Fruit fly (Drosophila melanogaster) whole organism, wandering third instar larva: ENCODE results near the gene CG14866.

Experiments used
- Abd-B ChIP-seq: fragments of >200 bp; optimal IDR thresholded peaks from 2 replicates; lab custom pipeline; 2017; ENCODE audit warnings: missing biosample characterization, missing genetic modification characterization
- CG32264 ChIP-seq: fragments of 200-800 bp; sonication (Bioruptor generic); optimal IDR thresholded peaks from 2 replicates; lab custom pipeline; 2016; ENCODE audit warnings: missing biosample characterization, missing genetic modification characterization
- CrebA ChIP-seq: fragments of 200-800 bp; sonication (Bioruptor generic); optimal IDR thresholded peaks from 2 replicates; lab custom pipeline; 2016; ENCODE audit warnings: missing biosample characterization, mild to moderate bottlenecking, missing genetic modification characterization, borderline replicate concordance
- Dfd ChIP-seq: fragments of >200 bp; optimal IDR thresholded peaks from 2 replicates; lab custom pipeline; 2017; ENCODE audit warnings: missing biosample characterization, missing genetic modification characterization
- Dif ChIP-seq: fragments of 200-275, 200-300 bp; sonication (Bioruptor generic); optimal IDR thresholded peaks from 2 replicates; lab custom pipeline; 2018; ENCODE audit warnings: missing biosample characterization, missing genetic modification characterization; ENCODE audit not compliant: partially characterized antibody
- GATAd ChIP-seq: sonication (Bioruptor generic); optimal IDR thresholded peaks from 2 replicates; lab custom pipeline; 2016; ENCODE audit warnings: missing biosample characterization, missing genetic modification characterization
- HLH106 ChIP-seq: fragments of 200-800 bp; optimal IDR thresholded peaks from 3 replicates; lab custom pipeline; 2019; ENCODE audit warnings: missing biosample characterization, mild to moderate bottlenecking, missing genetic modification characterization, moderate library complexity
- Hnf4 ChIP-seq: fragments of 200-800 bp; sonication (Bioruptor generic); optimal IDR thresholded peaks from 2 replicates; lab custom pipeline; 2016; ENCODE audit warnings: missing biosample characterization, mild to moderate bottlenecking, missing genetic modification characterization
- Hr78 ChIP-seq: fragments of >200 bp; optimal IDR thresholded peaks from 2 replicates; lab custom pipeline; 2017; ENCODE audit warnings: missing biosample characterization, missing genetic modification characterization
- Hr83 ChIP-seq: fragments of 200-300 bp; sonication (Bioruptor generic); optimal IDR thresholded peaks from 2 replicates; lab custom pipeline; 2016; ENCODE audit warnings: missing biosample characterization, mild to moderate bottlenecking, missing genetic modification characterization, moderate library complexity; ENCODE audit not compliant: poor library complexity, severe bottlenecking
- Jra ChIP-seq: sonication (Bioruptor generic); optimal IDR thresholded peaks from 2 replicates; lab custom pipeline; 2016; ENCODE audit warnings: missing biosample characterization, missing genetic modification characterization
- Mio ChIP-seq: sonication (Bioruptor generic); optimal IDR thresholded peaks from 2 replicates; lab custom pipeline; 2016; ENCODE audit warnings: missing biosample characterization, missing genetic modification characterization
- Myc ChIP-seq: fragments of >200 bp; optimal IDR thresholded peaks from 2 replicates; lab custom pipeline; 2017
- N ChIP-seq: fragments of >200 bp; optimal IDR thresholded peaks from 2 replicates; lab custom pipeline; 2018; ENCODE audit warnings: missing biosample characterization, missing external identifiers, missing genetic modification characterization
- OdsH ChIP-seq: fragments of 200-800 bp; sonication (Bioruptor generic); optimal IDR thresholded peaks from 2 replicates; lab custom pipeline; 2016; ENCODE audit warnings: missing biosample characterization, mild to moderate bottlenecking, missing genetic modification characterization
- Rel ChIP-seq, 2 experiments: fragments of 200-800 bp; sonication (Bioruptor generic) in 1 of 2; optimal IDR thresholded peaks; 2 replicates in 1 of 2; 3 replicates in 1 of 2; lab custom pipeline; 2016 to 2019; ENCODE audit warnings: mild to moderate bottlenecking in 2 of 2, missing biosample characterization in 2 of 2, missing genetic modification characterization in 2 of 2, moderate library complexity in 1 of 2
- Sp1 ChIP-seq: fragments of 200-800 bp; sonication (Bioruptor generic); optimal IDR thresholded peaks from 3 replicates; lab custom pipeline; 2019; ENCODE audit warnings: missing biosample characterization, mild to moderate bottlenecking, missing genetic modification characterization, moderate library complexity
- Vsx2 ChIP-seq: fragments of 200-300, 225-300 bp; sonication (Bioruptor generic); optimal IDR thresholded peaks from 2 replicates; lab custom pipeline; 2018; ENCODE audit warnings: missing biosample characterization, missing genetic modification characterization; ENCODE audit not compliant: partially characterized antibody
- br ChIP-seq: fragments of 200-800 bp; sonication (Bioruptor generic); optimal IDR thresholded peaks from 2 replicates; lab custom pipeline; 2016; ENCODE audit warnings: missing biosample characterization, missing genetic modification characterization
- dl ChIP-seq, 2 experiments: fragments of 175-275, 200-275 bp in 1 of 2; fragments of 200-275 bp in 1 of 2; sonication (Bioruptor generic); optimal IDR thresholded peaks; lab custom pipeline; 2018; ENCODE audit warnings: mild to moderate bottlenecking in 2 of 2, missing biosample characterization in 2 of 2, missing genetic modification characterization in 2 of 2, moderate library complexity in 2 of 2; ENCODE audit not compliant: partially characterized antibody in 2 of 2, insufficient read depth in 1 of 2
- dmrt93B ChIP-seq: fragments of 200-800 bp; sonication (Bioruptor generic); optimal IDR thresholded peaks from 2 replicates; lab custom pipeline; 2018; ENCODE audit warnings: missing biosample characterization, mild to moderate bottlenecking, missing genetic modification characterization
- dsf ChIP-seq: sonication (Bioruptor generic); optimal IDR thresholded peaks from 2 replicates; lab custom pipeline; 2016; ENCODE audit warnings: missing biosample characterization, missing genetic modification characterization, borderline replicate concordance
- ey ChIP-seq: fragments of 200-800 bp; sonication (Bioruptor generic); optimal IDR thresholded peaks from 2 replicates; lab custom pipeline; 2016; ENCODE audit warnings: missing biosample characterization, missing genetic modification characterization
- foxo ChIP-seq, 2 experiments: fragments of 200-800 bp; sonication (Bioruptor generic); optimal IDR thresholded peaks; 2 replicates in 1 of 2; 3 replicates in 1 of 2; lab custom pipeline; 2016 to 2017; ENCODE audit warnings: missing biosample characterization in 2 of 2, missing genetic modification characterization in 2 of 2
- h ChIP-seq: fragments of 200-800 bp; sonication (Bioruptor generic); optimal IDR thresholded peaks from 3 replicates; lab custom pipeline; 2016; ENCODE audit warnings: missing biosample characterization, mild to moderate bottlenecking, missing genetic modification characterization
- jim ChIP-seq: fragments of 175-275, 200-325 bp; sonication (Bioruptor generic); optimal IDR thresholded peaks from 2 replicates; lab custom pipeline; 2016; ENCODE audit warnings: missing biosample characterization, mild to moderate bottlenecking, missing genetic modification characterization
- lola ChIP-seq: fragments of >200 bp; optimal IDR thresholded peaks from 2 replicates; lab custom pipeline; 2017; ENCODE audit warnings: missing biosample characterization, missing genetic modification characterization
- pan ChIP-seq: fragments of >200 bp; optimal IDR thresholded peaks from 2 replicates; lab custom pipeline; 2017
- psq ChIP-seq: fragments of 200-800 bp; sonication (Bioruptor generic); optimal IDR thresholded peaks from 3 replicates; lab custom pipeline; 2017; ENCODE audit warnings: missing biosample characterization, mild to moderate bottlenecking, missing genetic modification characterization, moderate library complexity
- sage ChIP-seq: fragments of 200-800 bp; sonication (Bioruptor generic); optimal IDR thresholded peaks from 2 replicates; lab custom pipeline; 2016; ENCODE audit warnings: missing biosample characterization, mild to moderate bottlenecking, missing genetic modification characterization
- sv ChIP-seq: fragments of 200-800 bp; sonication (Bioruptor generic); optimal IDR thresholded peaks from 3 replicates; lab custom pipeline; 2016; ENCODE audit warnings: missing biosample characterization, missing genetic modification characterization
- tai ChIP-seq: sonication (Bioruptor generic); optimal IDR thresholded peaks from 2 replicates; lab custom pipeline; 2016; ENCODE audit warnings: missing biosample characterization, missing genetic modification characterization
- usp ChIP-seq: fragments of >200 bp; optimal IDR thresholded peaks from 2 replicates; lab custom pipeline; 2017; ENCODE audit warnings: missing biosample characterization, missing genetic modification characterization
- woc ChIP-seq: sonication (Bioruptor generic); optimal IDR thresholded peaks from 2 replicates; lab custom pipeline; 2016; ENCODE audit warnings: missing biosample characterization, mild to moderate bottlenecking, missing genetic modification characterization

CG14866 gene

DNA sequence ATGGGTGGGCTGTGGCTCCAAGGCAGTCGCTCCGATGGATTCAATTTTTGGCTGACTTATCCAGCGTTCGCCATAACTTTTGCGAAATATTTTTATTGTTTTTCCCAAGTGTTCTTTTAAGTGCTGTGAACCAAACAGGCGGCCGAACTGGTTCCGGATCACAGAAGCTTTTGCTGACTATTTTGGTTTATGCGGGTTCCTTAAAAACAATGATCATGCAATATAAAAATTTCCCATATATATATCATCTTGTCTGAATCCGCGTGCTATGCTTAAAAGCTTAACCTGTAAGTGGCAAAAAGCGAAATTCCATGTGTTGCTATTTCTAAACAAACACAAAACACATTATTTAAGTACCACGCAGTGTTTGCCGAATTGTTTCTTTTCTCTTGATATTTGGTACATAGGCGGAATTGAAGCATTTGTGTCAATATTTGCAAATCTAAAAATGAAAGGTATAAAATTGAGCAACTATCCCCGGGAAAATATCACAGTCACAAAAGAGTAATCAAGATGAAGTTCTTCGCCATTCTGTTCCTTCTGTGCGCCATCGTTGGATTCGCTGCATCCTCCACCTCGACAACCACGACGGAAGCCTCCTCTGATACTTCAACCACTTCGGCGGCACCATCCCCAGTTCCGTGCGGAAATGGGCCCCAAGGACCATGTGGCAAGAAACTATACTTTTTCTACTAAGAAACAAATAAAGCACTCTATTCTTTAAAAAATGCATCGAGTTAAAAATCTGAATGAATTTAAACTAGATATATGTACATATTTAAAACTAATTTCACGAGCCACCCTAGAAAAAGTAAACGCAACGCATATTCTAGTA is 3.9 kb downstream of the CG14866 start, which contains the start of the genes CG6276 and CG44040 (continued):
- TF ChIP-seq N (GFP tag; lab: Kevin White, UChicago): no peak
- peak; percentile 45 for TF ChIP-seq Hr83 (GFP tag; lab: Kevin White, UChicago)
- no peak for TF ChIP-seq tai
- TF ChIP-seq pan (lab: Kevin White, UChicago): no peak
- TF ChIP-seq Myc (lab: Kevin White, UChicago): peak; percentile 20
- no peak for TF ChIP-seq usp (GFP tag; lab: Kevin White, UChicago)

DNA sequence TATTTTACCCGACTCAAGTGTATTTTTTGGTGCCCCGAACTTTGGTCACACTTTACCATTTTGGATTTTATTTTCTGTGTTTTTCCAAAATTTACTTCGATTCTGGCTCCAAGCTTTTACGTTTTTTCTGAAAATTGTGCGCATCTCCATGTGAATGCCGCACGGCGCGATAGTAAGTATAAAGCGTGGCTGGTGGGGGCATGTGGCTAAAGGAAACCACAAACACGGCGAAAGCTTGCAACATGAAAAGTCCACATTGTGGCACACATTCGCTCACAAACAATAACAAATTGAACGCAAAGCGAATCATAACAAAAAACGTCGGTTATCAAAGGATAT is 4.4 kb downstream of the CG14866 start, which contains the start of gene ear:
Gene ear (plus strand): TSS at position 10 of the 339 bp plus-strand sequence.
- TF ChIP-seq Vsx2 (no peak), Rel (GFP tag; optimal IDR thresholded peaks at IDR 0.05; lab: Kevin White, UChicago) (no peak), Rel (tag; optimal IDR thresholded peaks at IDR 0.05; lab: Kevin White, UChicago) (peak; percentile 14)

DNA sequence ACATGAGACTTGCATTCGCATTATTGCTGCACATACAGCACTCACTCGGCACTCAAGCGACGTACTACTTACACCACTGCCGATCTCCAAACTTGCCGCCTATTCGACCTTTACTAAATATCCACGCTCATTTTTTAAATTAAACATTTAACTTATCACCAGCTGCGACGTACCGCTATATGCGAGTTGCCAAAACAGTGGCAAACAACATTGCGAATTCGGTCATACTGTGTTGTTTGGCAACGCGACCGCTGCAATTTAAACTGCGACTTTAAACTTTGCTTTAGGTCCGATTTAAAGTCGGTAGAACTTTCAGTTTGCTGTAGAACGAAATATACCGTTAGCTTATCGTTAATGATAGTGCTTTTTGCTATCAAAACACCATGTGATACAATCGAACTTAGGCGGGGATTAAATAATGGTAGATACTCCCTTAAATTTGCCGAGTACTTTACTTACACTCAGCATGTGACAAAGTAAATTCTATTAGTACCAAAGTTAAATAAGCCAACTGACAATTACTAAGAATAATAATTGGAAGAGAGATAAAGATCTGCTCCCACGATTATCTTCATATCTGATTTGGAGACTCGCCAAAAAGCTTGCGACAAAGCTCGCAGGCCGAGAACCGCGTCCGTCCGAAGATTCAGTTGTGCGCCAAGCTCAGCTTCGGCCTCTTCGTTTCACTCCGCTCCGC is 12.0 kb downstream of the CG14866 start, which contains the start of the genes CG6236 and ea:
Gene CG6236 (minus strand): TSS at position 187 of the 697 bp plus-strand sequence.
Gene ea (plus strand): TSS at position 647 of the 697 bp plus-strand sequence.
- TF ChIP-seq pan (lab: Kevin White, UChicago) (no peak), Dfd (GFP tag; lab: Kevin White, UChicago) (no peak), Myc (lab: Kevin White, UChicago) (peak; percentile 66)

DNA sequence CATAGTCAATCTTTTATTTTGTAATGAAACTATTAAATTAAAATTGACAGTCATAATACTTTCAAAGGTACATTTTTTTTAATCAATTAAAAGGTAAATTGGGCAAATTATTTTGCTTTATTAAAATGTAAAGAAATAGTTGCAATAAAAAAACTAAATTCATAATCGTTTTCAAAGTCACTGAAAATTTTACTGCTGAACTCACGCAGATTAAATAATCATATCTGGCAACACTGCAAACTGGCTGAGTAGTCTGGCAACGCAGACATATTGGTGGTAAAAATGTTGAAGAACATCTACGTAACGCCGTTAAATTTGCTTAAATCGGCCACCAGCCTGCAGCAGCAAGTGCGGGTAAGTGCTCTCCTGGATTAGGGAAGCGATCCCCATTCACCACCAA is 14.2 kb downstream of the CG14866 start, which contains the start of gene mRpL9:
Gene mRpL9 (plus strand): TSS at position 267 of the 400 bp plus-strand sequence.
- no peak for TF ChIP-seq sage (GFP tag; lab: Kevin White, UChicago)
- TF ChIP-seq usp (GFP tag; lab: Kevin White, UChicago): no peak
- no peak for TF ChIP-seq sv
- no peak for TF ChIP-seq Hnf4 (GFP tag; lab: Kevin White, UChicago)
- peak; percentile 57 for TF ChIP-seq HLH106
- TF ChIP-seq woc (GFP tag; lab: Kevin White, UChicago): no peak
- no peak for TF ChIP-seq jim
- no peak for TF ChIP-seq dsf (GFP tag; lab: Kevin White, UChicago)
- no peak for TF ChIP-seq GATAd (GFP tag; lab: Kevin White, UChicago)
- TF ChIP-seq N (GFP tag; lab: Kevin White, UChicago): no peak
- TF ChIP-seq Hr83 (GFP tag; lab: Kevin White, UChicago): peak; percentile 56
- TF ChIP-seq dl (GFP tag; optimal IDR thresholded peaks at IDR 0.05; lab: Kevin White, UChicago; ENCODE audit: insufficient read depth in 1 of 2, partially characterized antibody in 2 of 2): no peak
- TF ChIP-seq OdsH (GFP tag; lab: Kevin White, UChicago): peak; percentile 8
- peak; percentile 28 for TF ChIP-seq ey (GFP tag; lab: Kevin White, UChicago)
- TF ChIP-seq lola: no peak
- TF ChIP-seq Hr78: no peak
- no peak for TF ChIP-seq psq

DNA sequence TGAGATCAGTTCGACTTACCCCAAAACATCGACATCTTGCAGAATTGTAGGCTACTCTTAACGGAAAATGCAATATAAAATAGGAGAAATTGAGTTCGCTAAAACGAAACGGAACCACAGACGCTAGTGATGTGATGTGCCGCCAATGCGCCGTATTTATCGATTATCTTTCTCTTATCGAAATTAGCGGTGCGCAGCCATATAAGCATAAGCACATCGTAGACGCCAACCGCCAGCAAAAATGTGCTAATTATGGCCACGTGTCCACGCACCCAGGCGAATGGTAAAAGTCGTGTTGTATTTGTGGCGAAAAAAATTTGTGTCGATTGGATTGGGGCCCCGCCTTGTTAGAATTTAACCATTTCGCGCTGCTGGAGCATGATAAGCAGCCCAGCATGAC is 16.7 kb downstream of the CG14866 start, which contains the start of the genes Fkbp39 and Cyfip:
Gene Fkbp39 (minus strand): TSS at position 140 of the 400 bp plus-strand sequence.
Gene Cyfip (plus strand): TSS at position 273 of the 400 bp plus-strand sequence.
- TF ChIP-seq Dif (GFP tag; lab: Kevin White, UChicago): no peak
- no peak for TF ChIP-seq usp (GFP tag; lab: Kevin White, UChicago)
- no peak for TF ChIP-seq dl (GFP tag; optimal IDR thresholded peaks at IDR 0.05; lab: Kevin White, UChicago; ENCODE audit: insufficient read depth in 1 of 2, partially characterized antibody in 2 of 2)
- TF ChIP-seq CG32264 (GFP tag; lab: Kevin White, UChicago): no peak
- TF ChIP-seq tai: no peak
- no peak for TF ChIP-seq foxo (GFP tag; optimal IDR thresholded peaks at IDR 0.05; lab: Kevin White, UChicago)
- no peak for TF ChIP-seq br (GFP tag; lab: Kevin White, UChicago)
- TF ChIP-seq Abd-B (GFP tag; lab: Kevin White, UChicago): no peak
- no peak for TF ChIP-seq pan (lab: Kevin White, UChicago)
- no peak for TF ChIP-seq lola
- TF ChIP-seq sv: peak; percentile 21
- TF ChIP-seq Vsx2: no peak
- TF ChIP-seq GATAd (GFP tag; lab: Kevin White, UChicago): no peak
- peak; percentile 86 for TF ChIP-seq Hr83 (GFP tag; lab: Kevin White, UChicago)
- no peak for TF ChIP-seq CrebA (GFP tag; lab: Kevin White, UChicago)
- no peak for TF ChIP-seq h (GFP tag; lab: Kevin White, UChicago)
- TF ChIP-seq dmrt93B (GFP tag; lab: Kevin White, UChicago): no peak
- no peak for TF ChIP-seq N (GFP tag; lab: Kevin White, UChicago)
- TF ChIP-seq Dfd (GFP tag; lab: Kevin White, UChicago): no peak
- peak; percentile 79 for TF ChIP-seq Myc (lab: Kevin White, UChicago)
- no peak for TF ChIP-seq Hnf4 (GFP tag; lab: Kevin White, UChicago)
- no peak for TF ChIP-seq Rel (GFP tag; optimal IDR thresholded peaks at IDR 0.05; lab: Kevin White, UChicago)
- peak; percentile 47 for TF ChIP-seq Rel (tag; optimal IDR thresholded peaks at IDR 0.05; lab: Kevin White, UChicago)
- TF ChIP-seq Mio: no peak
- no peak for TF ChIP-seq dsf (GFP tag; lab: Kevin White, UChicago)
- no peak for TF ChIP-seq Jra
- peak; percentile 49 for TF ChIP-seq HLH106
- TF ChIP-seq OdsH (GFP tag; lab: Kevin White, UChicago): peak; percentile 37
- TF ChIP-seq sage (GFP tag; lab: Kevin White, UChicago): no peak
- no peak for TF ChIP-seq ey (GFP tag; lab: Kevin White, UChicago)
- TF ChIP-seq jim: no peak
- peak; percentile 4 for TF ChIP-seq psq
- peak; percentile 22 for TF ChIP-seq Sp1
- TF ChIP-seq, all 38 proteins: peak for 8
